Worm (Caenorhabditis elegans) whole organism, midembryonic: ENCODE results near the gene cec-7.

Source experiments
- T22C8.4 ChIP-seq: fragments of 200-800 bp; sonication (Bioruptor generic); IDR thresholded peaks from 2 replicates; pipeline ENCODE4 v1.3.6; 2022; ENCODE audit warnings: missing genetic modification characterization, missing compliant biosample characterization
- cog-1 ChIP-seq: sonication (generic microtip); optimal IDR thresholded peaks from 2 replicates; lab custom pipeline; 2016; ENCODE audit warnings: missing genetic modification characterization, missing compliant biosample characterization
- flt-1 ChIP-seq: fragments of 200-800 bp; sonication (Bioruptor generic); IDR thresholded peaks from 2 replicates; pipeline ENCODE4 v1.3.6; 2022; ENCODE audit warnings: missing genetic modification characterization, missing compliant biosample characterization
- klf-2 ChIP-seq: fragments of 200-800 bp; sonication (Bioruptor generic); conservative IDR thresholded peaks from 2 replicates; pipeline ENCODE4 v1.3.6; 2022; ENCODE audit warnings: missing genetic modification reagents, missing genetic modification characterization, missing compliant biosample characterization
- med-1 ChIP-seq: sonication (generic microtip); optimal IDR thresholded peaks from 2 replicates; lab custom pipeline; 2017; ENCODE audit warnings: missing genetic modification characterization, mild to moderate bottlenecking, missing compliant biosample characterization, antibody characterized with exemption, missing genetic modification reagents; ENCODE audit not compliant: insufficient read depth
- ref-1 ChIP-seq: fragments of 200-800 bp; sonication (Bioruptor generic); conservative IDR thresholded peaks from 2 replicates; pipeline ENCODE4 v1.3.6; 2022; ENCODE audit warnings: missing genetic modification reagents, missing genetic modification characterization, missing compliant biosample characterization
- tab-1 ChIP-seq: fragments of 200-800 bp; sonication (Bioruptor generic); IDR thresholded peaks from 2 replicates; pipeline ENCODE4 v1.3.6; 2022; ENCODE audit warnings: missing genetic modification characterization, missing compliant biosample characterization
- ztf-23 ChIP-seq: fragments of 200-800 bp; sonication (Bioruptor generic); IDR thresholded peaks from 2 replicates; pipeline ENCODE4 v1.3.6; 2022; ENCODE audit warnings: missing genetic modification reagents, missing genetic modification characterization, missing compliant biosample characterization
- ztf-29 ChIP-seq: fragments of 200-800 bp; sonication (Bioruptor generic); IDR thresholded peaks from 2 replicates; pipeline ENCODE4 v1.3.6; 2022; ENCODE audit warnings: missing genetic modification reagents, missing genetic modification characterization, missing compliant biosample characterization

Gene cec-7

ce11 chrIII:12870060-12870696 lies 7.2 kb downstream of the cec-7 start, which contains the start of gene Y37D8A.6:
Gene Y37D8A.6 (minus strand): TSS chrIII:12870297.
- TF ChIP-seq T22C8.4, result no peak
- TF ChIP-seq klf-2 (GFP tag; lab: Robert Waterston, UW), result no peak
- no peak for TF ChIP-seq flt-1
- TF ChIP-seq cog-1 (tag; lab: Kevin White, UChicago), result no peak
- TF ChIP-seq ref-1 (GFP tag; lab: Robert Waterston, UW), result no peak
- no peak for TF ChIP-seq ztf-23
- no peak for TF ChIP-seq ztf-29 (GFP tag; lab: Robert Waterston, UW)
- no peak for TF ChIP-seq med-1 (GFP tag; lab: Kevin White, UChicago)
- no peak for TF ChIP-seq tab-1 (GFP tag; lab: Robert Waterston, UW)

DNA sequence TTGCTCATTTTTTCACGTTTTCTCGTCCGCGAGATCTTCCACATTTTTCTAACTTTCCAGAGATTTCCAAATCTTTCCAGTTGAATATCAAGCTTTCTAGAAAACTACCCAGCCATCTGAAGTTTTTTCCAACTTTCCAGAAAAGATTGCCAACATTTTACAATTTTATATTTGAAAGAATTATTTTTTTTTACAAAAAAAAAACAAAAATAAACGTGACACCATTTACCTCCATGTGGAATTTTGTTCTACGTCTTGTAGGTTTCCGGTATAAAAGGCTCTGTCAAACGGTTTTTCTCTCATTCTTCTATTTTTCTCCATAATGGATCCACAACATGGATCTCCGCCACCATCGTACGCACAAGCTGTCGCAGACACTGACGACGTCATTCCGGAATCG lies 12.7 kb downstream of the cec-7 start, which contains the start of gene Y37D8A.8:
TSS of gene Y37D8A.8 (plus strand) at position 301 of the 400 bp plus-strand sequence.
- no peak for TF ChIP-seq ztf-23
- TF ChIP-seq flt-1, result no peak
- TF ChIP-seq cog-1 (tag; lab: Kevin White, UChicago), result no peak
- TF ChIP-seq ref-1 (GFP tag; lab: Robert Waterston, UW), result no peak
- TF ChIP-seq klf-2 (GFP tag; lab: Robert Waterston, UW), result no peak
- no peak for TF ChIP-seq med-1 (GFP tag; lab: Kevin White, UChicago)
- TF ChIP-seq T22C8.4, result no peak
- no peak for TF ChIP-seq ztf-29 (GFP tag; lab: Robert Waterston, UW)
- no peak for TF ChIP-seq tab-1 (GFP tag; lab: Robert Waterston, UW)

DNA sequence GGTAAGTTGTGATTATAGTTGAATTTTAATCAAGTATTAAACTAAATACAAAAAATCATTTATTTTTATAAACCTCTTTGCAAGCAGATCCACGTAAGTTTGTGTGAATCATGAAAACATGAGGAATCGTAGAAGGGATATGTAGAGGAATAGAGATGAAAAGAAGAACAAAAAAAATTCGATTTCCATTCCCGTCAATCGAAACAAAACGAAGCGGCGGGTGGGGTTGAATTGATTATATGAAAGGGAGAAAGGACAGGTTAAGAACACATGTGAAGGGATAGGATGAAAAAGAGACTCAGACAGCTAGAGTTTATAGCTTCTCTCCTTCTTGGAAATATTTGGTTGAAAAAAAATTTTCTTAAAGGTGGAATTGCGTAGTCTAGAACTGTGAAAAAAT lies 17.3 kb downstream of the cec-7 start:
- TF ChIP-seq tab-1 (GFP tag; lab: Robert Waterston, UW) (no peak), med-1 (GFP tag; lab: Kevin White, UChicago) (no peak), ztf-23 (no peak), klf-2 (GFP tag; lab: Robert Waterston, UW) (no peak), flt-1 (no peak), T22C8.4 (no peak), cog-1 (tag; lab: Kevin White, UChicago) (no peak), ref-1 (GFP tag; lab: Robert Waterston, UW) (no peak), ztf-29 (GFP tag; lab: Robert Waterston, UW) (no peak)

DNA sequence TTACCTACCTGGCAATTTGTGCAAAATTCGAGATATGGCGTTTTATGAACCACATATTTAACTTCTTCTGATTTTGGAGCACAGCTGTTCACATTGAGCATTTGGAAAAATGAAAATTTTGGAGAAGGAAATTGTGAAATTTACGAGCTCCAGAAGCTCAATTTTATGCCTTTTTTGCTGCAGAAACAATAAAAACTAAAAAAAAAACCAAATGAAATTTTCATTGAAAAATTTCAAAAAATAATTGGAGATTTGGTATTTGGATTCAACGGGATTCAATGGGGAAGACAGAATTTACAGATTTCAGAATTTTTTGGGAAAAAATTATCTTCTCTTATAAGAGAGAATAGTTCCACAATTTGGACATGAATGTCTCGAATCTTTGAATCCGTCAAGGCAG lies 20.7 kb downstream of the cec-7 start, which contains the start of gene Y37D8A.26:
TSS of gene Y37D8A.26 (minus strand) at position 101 of the 400 bp plus-strand sequence.
- no peak for TF ChIP-seq ztf-23
- no peak for TF ChIP-seq T22C8.4
- no peak for TF ChIP-seq ref-1 (GFP tag; lab: Robert Waterston, UW)
- TF ChIP-seq tab-1 (GFP tag; lab: Robert Waterston, UW), result no peak
- no peak for TF ChIP-seq cog-1 (tag; lab: Kevin White, UChicago)
- TF ChIP-seq klf-2 (GFP tag; lab: Robert Waterston, UW), result no peak
- TF ChIP-seq flt-1, result no peak

DNA sequence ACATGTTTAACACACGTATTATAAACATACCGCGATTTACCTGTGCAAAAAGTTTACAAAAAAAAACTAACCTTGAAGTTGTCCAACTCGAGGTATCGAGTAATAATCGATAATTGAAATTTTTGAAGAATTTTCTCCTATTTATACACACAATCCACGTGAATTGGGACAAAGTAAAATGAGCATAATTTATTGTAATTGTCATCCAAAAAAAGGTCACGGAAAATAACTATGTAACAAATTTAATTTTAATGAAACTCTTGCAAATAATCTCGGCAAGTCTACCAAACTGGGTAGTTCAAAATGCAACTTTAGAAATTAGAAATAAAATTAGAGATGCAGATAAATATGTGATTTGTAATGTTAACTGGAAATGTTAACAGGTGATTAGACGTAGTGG lies 22.0 kb downstream of the cec-7 start, which contains the start of gene Y37D8A.5:
TSS of gene Y37D8A.5 (minus strand) at position 101 of the 400 bp plus-strand sequence.
- TF ChIP-seq cog-1 (tag; lab: Kevin White, UChicago), result no peak

ce11 chrIII:12851034-12851433 lies 26.3 kb downstream of the cec-7 start:
- TF ChIP-seq T22C8.4 (no peak), flt-1 (no peak), cog-1 (tag; lab: Kevin White, UChicago) (no peak), ztf-29 (GFP tag; lab: Robert Waterston, UW) (no peak), med-1 (GFP tag; lab: Kevin White, UChicago) (no peak), klf-2 (GFP tag; lab: Robert Waterston, UW) (no peak), ref-1 (GFP tag; lab: Robert Waterston, UW) (no peak), ztf-23 (no peak), tab-1 (GFP tag; lab: Robert Waterston, UW) (no peak)

- no peak for TF ChIP-seq ztf-23
- no peak for TF ChIP-seq klf-2 (GFP tag; lab: Robert Waterston, UW)
- no peak for TF ChIP-seq cog-1 (tag; lab: Kevin White, UChicago)
- no peak for TF ChIP-seq T22C8.4
- no peak for TF ChIP-seq med-1 (GFP tag; lab: Kevin White, UChicago)
- no peak for TF ChIP-seq ref-1 (GFP tag; lab: Robert Waterston, UW)
- TF ChIP-seq tab-1 (GFP tag; lab: Robert Waterston, UW), result no peak
- no peak for TF ChIP-seq ztf-29 (GFP tag; lab: Robert Waterston, UW)
- TF ChIP-seq flt-1, result no peak
Observed at ce11 chrIII:12849691-12850090, 27.7 kb downstream of the cec-7 start.

DNA sequence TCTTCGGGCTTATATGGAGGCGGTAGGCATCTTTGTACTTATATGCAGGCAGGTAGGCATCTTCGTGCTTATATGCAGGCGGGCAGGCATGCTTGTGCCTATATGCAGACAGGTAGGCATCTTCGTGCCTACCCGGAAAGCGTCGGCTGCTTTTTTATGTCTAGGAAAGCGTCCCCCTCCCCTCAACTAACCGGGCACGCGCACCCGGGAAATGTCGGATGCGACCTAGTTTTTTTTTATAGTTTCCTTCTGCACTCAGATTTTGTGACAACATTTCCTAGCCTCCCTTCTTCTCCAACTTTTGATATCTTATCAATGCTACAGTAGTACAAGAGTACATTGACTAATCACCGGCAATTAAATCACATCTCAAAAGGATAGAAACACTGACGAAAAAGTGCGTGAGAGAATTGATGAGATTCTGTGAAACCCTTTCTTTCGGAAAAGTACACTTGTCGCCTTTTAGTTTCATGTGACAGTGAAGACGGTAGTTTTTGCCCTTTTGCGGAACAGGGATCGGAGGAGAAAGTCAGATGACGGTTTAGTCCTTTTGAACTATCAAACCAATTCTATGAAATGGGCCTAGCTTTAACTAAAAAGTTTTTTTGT lies 28.3 kb downstream of the cec-7 start:
- TF ChIP-seq med-1 (GFP tag; lab: Kevin White, UChicago), result no peak
- TF ChIP-seq flt-1, result no peak
- TF ChIP-seq cog-1 (tag; lab: Kevin White, UChicago), result no peak
- no peak for TF ChIP-seq ztf-29 (GFP tag; lab: Robert Waterston, UW)
- no peak for TF ChIP-seq klf-2 (GFP tag; lab: Robert Waterston, UW)
- no peak for TF ChIP-seq T22C8.4
- no peak for TF ChIP-seq tab-1 (GFP tag; lab: Robert Waterston, UW)
- no peak for TF ChIP-seq ref-1 (GFP tag; lab: Robert Waterston, UW)
- no peak for TF ChIP-seq ztf-23

DNA sequence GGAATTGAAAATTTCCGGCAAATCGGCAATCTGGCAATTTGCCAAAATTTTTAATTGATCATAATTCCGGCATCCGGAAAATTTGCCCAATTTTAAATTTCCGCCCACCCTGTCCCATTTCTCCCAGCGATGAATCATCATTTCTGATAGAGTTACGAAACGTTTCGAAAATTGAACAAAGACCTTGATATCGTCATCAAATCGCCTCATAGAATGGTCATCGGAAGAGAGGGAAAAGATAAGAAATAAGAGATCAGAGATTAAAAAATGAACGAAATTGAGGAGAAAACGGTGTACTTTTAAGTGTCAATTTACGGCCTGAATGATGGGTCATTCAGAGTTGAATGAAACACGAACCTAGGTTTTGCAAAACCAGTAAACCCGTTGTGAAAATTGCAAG lies 29.8 kb downstream of the cec-7 start:
- TF ChIP-seq tab-1 (GFP tag; lab: Robert Waterston, UW) (no peak), cog-1 (tag; lab: Kevin White, UChicago) (no peak), med-1 (GFP tag; lab: Kevin White, UChicago) (no peak), ztf-29 (GFP tag; lab: Robert Waterston, UW) (no peak), T22C8.4 (no peak), flt-1 (no peak), klf-2 (GFP tag; lab: Robert Waterston, UW) (no peak), ztf-23 (no peak), ref-1 (GFP tag; lab: Robert Waterston, UW) (no peak)
